Worm (Caenorhabditis elegans) whole organism, late embryonic: ENCODE data around the gene C34E10.10.

Experiments used
- C08G9.2 ChIP-seq: sonication (generic microtip); optimal IDR thresholded peaks from 2 replicates; lab custom pipeline; 2016; ENCODE audit warnings: mild to moderate bottlenecking, missing genetic modification characterization, moderate library complexity, missing compliant biosample characterization
- F13H6.1 ChIP-seq: sonication (generic microtip); optimal IDR thresholded peaks from 2 replicates; lab custom pipeline; 2016; ENCODE audit warnings: missing genetic modification characterization, missing compliant biosample characterization
- K09A11.1 ChIP-seq: sonication (generic microtip); optimal IDR thresholded peaks from 2 replicates; lab custom pipeline; 2017; ENCODE audit warnings: antibody characterized with exemption, mild to moderate bottlenecking, missing genetic modification characterization, missing compliant biosample characterization; ENCODE audit not compliant: insufficient read depth
- T23F11.4 ChIP-seq: fragments of 200-800 bp; sonication (Bioruptor generic); optimal IDR thresholded peaks from 2 replicates; lab custom pipeline; 2018; ENCODE audit warnings: mild to moderate bottlenecking, missing genetic modification characterization, missing compliant biosample characterization
- Y22D7AL.16 ChIP-seq: sonication (generic microtip); optimal IDR thresholded peaks from 2 replicates; lab custom pipeline; 2016; ENCODE audit warnings: missing genetic modification characterization, missing compliant biosample characterization
- ceh-14 ChIP-seq: sonication (generic microtip); optimal IDR thresholded peaks from 2 replicates; lab custom pipeline; 2016; ENCODE audit warnings: missing genotype, missing genetic modification characterization, missing compliant biosample characterization
- ceh-2 ChIP-seq: sonication (generic microtip); optimal IDR thresholded peaks from 2 replicates; lab custom pipeline; 2016; ENCODE audit warnings: missing genotype, missing genetic modification characterization, missing compliant biosample characterization
- ceh-30 ChIP-seq: fragments of 150-350 bp; optimal IDR thresholded peaks from 2 replicates; lab custom pipeline; 2014; ENCODE audit warnings: missing biosample characterization, missing genetic modification characterization
- ceh-31 ChIP-seq: sonication (generic microtip); optimal IDR thresholded peaks from 2 replicates; lab custom pipeline; 2016; ENCODE audit warnings: missing genetic modification characterization, missing compliant biosample characterization
- ceh-45 ChIP-seq: fragments of 200-800 bp; sonication (Bioruptor generic); IDR thresholded peaks from 2 replicates; pipeline ENCODE4 v1.3.6; 2022; ENCODE audit warnings: missing genetic modification reagents, missing genetic modification characterization, missing compliant biosample characterization
- ceh-48 ChIP-seq: sonication (generic microtip); optimal IDR thresholded peaks from 2 replicates; lab custom pipeline; 2016; ENCODE audit warnings: missing genetic modification characterization, inconsistent platforms, missing compliant biosample characterization
- dmd-4 ChIP-seq: sonication (generic microtip); optimal IDR thresholded peaks from 2 replicates; lab custom pipeline; 2016; ENCODE audit warnings: borderline replicate concordance, missing genetic modification characterization, missing compliant biosample characterization
- elt-2 ChIP-seq: sonication (generic microtip); optimal IDR thresholded peaks from 2 replicates; lab custom pipeline; 2016; ENCODE audit warnings: missing genetic modification reagents, missing genetic modification characterization, missing compliant biosample characterization
- ets-4 ChIP-seq: sonication (generic microtip); optimal IDR thresholded peaks from 2 replicates; lab custom pipeline; 2016; ENCODE audit warnings: missing genetic modification characterization, missing compliant biosample characterization
- fkh-10 ChIP-seq: fragments of 150-350 bp; optimal IDR thresholded peaks from 2 replicates; lab custom pipeline; 2014; ENCODE audit warnings: missing biosample characterization, missing genetic modification reagents, missing genetic modification characterization
- gmeb-2 ChIP-seq: sonication (generic microtip); optimal IDR thresholded peaks from 2 replicates; lab custom pipeline; 2016; ENCODE audit warnings: missing genetic modification characterization, inconsistent platforms, missing compliant biosample characterization
- hlh-13 ChIP-seq: fragments of 200-800 bp; sonication (Bioruptor generic); optimal IDR thresholded peaks from 2 replicates; lab custom pipeline; 2018; ENCODE audit warnings: mild to moderate bottlenecking, missing genetic modification characterization, missing compliant biosample characterization
- hlh-15 ChIP-seq: sonication (generic microtip); optimal IDR thresholded peaks from 2 replicates; lab custom pipeline; 2016; ENCODE audit warnings: missing genetic modification characterization, missing compliant biosample characterization
- hlh-6 ChIP-seq: sonication (generic microtip); optimal IDR thresholded peaks from 2 replicates; lab custom pipeline; 2016; ENCODE audit warnings: missing genotype, missing genetic modification characterization, missing compliant biosample characterization
- hlh-8 ChIP-seq: sonication (generic microtip); optimal IDR thresholded peaks from 2 replicates; lab custom pipeline; 2016; ENCODE audit warnings: missing genotype, missing genetic modification characterization, missing compliant biosample characterization
- lim-6 ChIP-seq: sonication (generic microtip); optimal IDR thresholded peaks from 2 replicates; lab custom pipeline; 2016; ENCODE audit warnings: missing genetic modification characterization, missing compliant biosample characterization
- lin-11 ChIP-seq: fragments of 200-800 bp; sonication (Bioruptor generic); optimal IDR thresholded peaks from 2 replicates; lab custom pipeline; 2018; ENCODE audit warnings: mild to moderate bottlenecking, missing genetic modification characterization, missing compliant biosample characterization
- madf-2 ChIP-seq: sonication (generic microtip); optimal IDR thresholded peaks from 2 replicates; lab custom pipeline; 2017; ENCODE audit warnings: missing genetic modification characterization, missing compliant biosample characterization
- mec-3 ChIP-seq: sonication (generic microtip); optimal IDR thresholded peaks from 2 replicates; lab custom pipeline; 2016; ENCODE audit warnings: borderline replicate concordance, missing genetic modification characterization, missing compliant biosample characterization
- nhr-11 ChIP-seq: fragments of 150-350 bp; optimal IDR thresholded peaks from 2 replicates; lab custom pipeline; 2014; ENCODE audit warnings: missing biosample characterization, missing genetic modification characterization
- nhr-232 ChIP-seq: sonication (generic microtip); optimal IDR thresholded peaks from 2 replicates; lab custom pipeline; 2016; ENCODE audit warnings: missing genetic modification characterization, missing compliant biosample characterization
- odd-2 ChIP-seq: sonication (generic microtip); optimal IDR thresholded peaks from 2 replicates; lab custom pipeline; 2017; ENCODE audit warnings: antibody characterized with exemption, mild to moderate bottlenecking, missing genetic modification characterization, missing compliant biosample characterization
- pag-3 ChIP-seq: sonication (generic microtip); optimal IDR thresholded peaks from 2 replicates; lab custom pipeline; 2016; ENCODE audit warnings: missing compliant biosample characterization, missing genetic modification characterization, borderline replicate concordance
- pax-1 ChIP-seq: fragments of 150-350 bp; optimal IDR thresholded peaks from 2 replicates; lab custom pipeline; 2014; ENCODE audit warnings: missing biosample characterization, missing genetic modification characterization
- pha-2 ChIP-seq: sonication (generic microtip); optimal IDR thresholded peaks from 2 replicates; lab custom pipeline; 2017; ENCODE audit warnings: mild to moderate bottlenecking, missing genetic modification characterization, missing compliant biosample characterization
- pqm-1 ChIP-seq: sonication (generic microtip); optimal IDR thresholded peaks from 2 replicates; lab custom pipeline; 2016; ENCODE audit warnings: missing genetic modification characterization, missing compliant biosample characterization
- ref-2 ChIP-seq: sonication (generic microtip); optimal IDR thresholded peaks from 2 replicates; lab custom pipeline; 2016; ENCODE audit warnings: missing genetic modification characterization, missing compliant biosample characterization
- rnt-1 ChIP-seq: sonication (generic microtip); optimal IDR thresholded peaks from 2 replicates; lab custom pipeline; 2016; ENCODE audit warnings: missing genetic modification characterization, missing compliant biosample characterization
- sdc-2 ChIP-seq: sonication (generic microtip); optimal IDR thresholded peaks from 2 replicates; lab custom pipeline; 2016; ENCODE audit warnings: missing genotype, missing genetic modification characterization, missing compliant biosample characterization
- sox-2 ChIP-seq: fragments of 200-800 bp; sonication (Bioruptor generic); IDR thresholded peaks from 2 replicates; pipeline ENCODE4 v1.3.6; 2022; ENCODE audit warnings: missing genetic modification reagents, missing genetic modification characterization, missing compliant biosample characterization
- sox-4 ChIP-seq: sonication (generic microtip); optimal IDR thresholded peaks from 2 replicates; lab custom pipeline; 2017; ENCODE audit warnings: mild to moderate bottlenecking, missing genetic modification characterization, inconsistent platforms, missing compliant biosample characterization
- tbx-7 ChIP-seq: sonication (generic microtip); optimal IDR thresholded peaks from 2 replicates; lab custom pipeline; 2016; ENCODE audit warnings: missing genotype, missing genetic modification characterization, missing compliant biosample characterization
- ttx-3 ChIP-seq: sonication (generic microtip); optimal IDR thresholded peaks from 2 replicates; lab custom pipeline; 2016; ENCODE audit warnings: missing genetic modification reagents, missing genetic modification characterization, missing compliant biosample characterization
- unc-86 ChIP-seq: sonication (generic microtip); optimal IDR thresholded peaks from 2 replicates; lab custom pipeline; 2016; ENCODE audit warnings: missing genetic modification characterization, missing compliant biosample characterization

C34E10.10 gene

ce11 chrIII:5274250-5274649, 46.6 kb upstream of the C34E10.10 start (continued):
- no peak for TF ChIP-seq dmd-4 (tag; lab: Kevin White, UChicago)
- no peak for TF ChIP-seq ttx-3 (tag; lab: Kevin White, UChicago)

- no peak for TF ChIP-seq ceh-45 (GFP tag; lab: Robert Waterston, UW)
- TF ChIP-seq sox-4 = no peak
- no peak for TF ChIP-seq odd-2
- no peak for TF ChIP-seq pax-1 (tag; lab: Kevin White, UChicago)
- TF ChIP-seq ets-4 (tag; lab: Kevin White, UChicago) = no peak
- no peak for TF ChIP-seq madf-2 (tag; lab: Kevin White, UChicago)
- no peak for TF ChIP-seq ceh-2
- no peak for TF ChIP-seq elt-2 (tag; lab: Kevin White, UChicago)
- TF ChIP-seq ceh-30 (tag; lab: Kevin White, UChicago) = no peak
- TF ChIP-seq ceh-48 (tag; lab: Kevin White, UChicago) = no peak
- TF ChIP-seq gmeb-2 = no peak
- TF ChIP-seq rnt-1 (tag; lab: Kevin White, UChicago) = no peak
- TF ChIP-seq sdc-2 (tag; lab: Kevin White, UChicago) = no peak
- no peak for TF ChIP-seq hlh-8 (tag; lab: Kevin White, UChicago)
- no peak for TF ChIP-seq hlh-6 (tag; lab: Kevin White, UChicago)
- no peak for TF ChIP-seq fkh-10 (GFP tag; lab: Kevin White, UChicago)
- TF ChIP-seq hlh-13 (GFP tag; lab: Kevin White, UChicago) = no peak
- TF ChIP-seq dmd-4 (tag; lab: Kevin White, UChicago) = no peak
Observed at ce11 chrIII:5273396-5273857, 45.7 kb upstream of the C34E10.10 start, which contains the start of gene ztf-8. Gene ztf-8, minus strand, starts transcription at chrIII:5273471.

ce11 chrIII:5269814-5270213, 42.1 kb upstream of the C34E10.10 start, which contains the start of gene ZC395.4:
Gene ZC395.4, plus strand, starts transcription at chrIII:5270114.
- TF ChIP-seq unc-86 (tag; lab: Kevin White, UChicago) (no peak), hlh-15 (tag; lab: Kevin White, UChicago) (no peak), pag-3 (tag; lab: Kevin White, UChicago) (no peak), hlh-8 (tag; lab: Kevin White, UChicago) (no peak), pha-2 (tag; lab: Kevin White, UChicago) (no peak), ceh-14 (no peak), lim-6 (no peak), sox-2 (GFP tag; lab: Robert Waterston, UW) (no peak), ceh-45 (GFP tag; lab: Robert Waterston, UW) (no peak), K09A11.1 (tag; lab: Kevin White, UChicago) (no peak), ref-2 (tag; lab: Kevin White, UChicago) (no peak), mec-3 (tag; lab: Kevin White, UChicago) (no peak), F13H6.1 (tag; lab: Kevin White, UChicago) (no peak), hlh-13 (GFP tag; lab: Kevin White, UChicago) (no peak), ceh-31 (tag; lab: Kevin White, UChicago) (no peak)
- TF ChIP-seq, all 69 proteins: peak for 0

ce11 chrIII:5268486-5268885, 40.8 kb upstream of the C34E10.10 start:
- no peak for TF ChIP-seq ceh-45 (GFP tag; lab: Robert Waterston, UW)
- no peak for TF ChIP-seq nhr-232
- TF ChIP-seq dmd-4 (tag; lab: Kevin White, UChicago) = no peak
- TF ChIP-seq fkh-10 (GFP tag; lab: Kevin White, UChicago) = no peak
- no peak for TF ChIP-seq C08G9.2 (tag; lab: Kevin White, UChicago)
- TF ChIP-seq F13H6.1 (tag; lab: Kevin White, UChicago) = no peak
- TF ChIP-seq lin-11 (tag; lab: Kevin White, UChicago) = no peak
- TF ChIP-seq tbx-7 = no peak
- TF ChIP-seq ets-4 (tag; lab: Kevin White, UChicago) = no peak
- TF ChIP-seq ceh-48 (tag; lab: Kevin White, UChicago) = no peak
- no peak for TF ChIP-seq Y22D7AL.16
- no peak for TF ChIP-seq pax-1 (tag; lab: Kevin White, UChicago)
- TF ChIP-seq nhr-11 (tag; lab: Kevin White, UChicago) = no peak
- no peak for TF ChIP-seq pqm-1 (tag; lab: Kevin White, UChicago)
- TF ChIP-seq T23F11.4 = no peak
- no peak for TF ChIP-seq odd-2
